Worm (Caenorhabditis elegans) whole organism, L3 larva: ENCODE data around the gene F07C6.4.

Experiments
- R02D3.7 ChIP-seq: fragments of 150-350 bp; optimal IDR thresholded peaks from 2 replicates; lab custom pipeline; 2014; ENCODE audit warnings: missing biosample characterization, missing genetic modification characterization
- ceh-28 ChIP-seq: fragments of 150-350 bp; optimal IDR thresholded peaks from 2 replicates; lab custom pipeline; 2014; ENCODE audit warnings: missing biosample characterization, missing genetic modification reagents, missing genetic modification characterization
- egl-27 ChIP-seq: sonication (generic microtip); optimal IDR thresholded peaks from 4 replicates; lab custom pipeline; 2017; ENCODE audit warnings: missing biosample characterization, missing genetic modification reagents, missing genetic modification characterization
- fkh-10 ChIP-seq: sonication (generic microtip); optimal IDR thresholded peaks from 2 replicates; lab custom pipeline; 2017; ENCODE audit warnings: missing biosample characterization, missing genetic modification reagents, missing genetic modification characterization
- lin-15B ChIP-seq: fragments of 150-350 bp; optimal IDR thresholded peaks from 2 replicates; lab custom pipeline; 2014; ENCODE audit warnings: missing biosample characterization, missing genetic modification characterization
- lin-39 ChIP-seq: fragments of 150-350 bp; optimal IDR thresholded peaks from 2 replicates; lab custom pipeline; 2018; ENCODE audit warnings: missing biosample characterization, missing genetic modification reagents, missing genetic modification characterization
- nhr-11 ChIP-seq: fragments of 150-350 bp; optimal IDR thresholded peaks from 2 replicates; lab custom pipeline; 2014; ENCODE audit warnings: missing biosample characterization, missing genetic modification characterization
- nhr-12 ChIP-seq: fragments of 150-350 bp; optimal IDR thresholded peaks from 2 replicates; lab custom pipeline; 2014; ENCODE audit warnings: missing biosample characterization, missing genetic modification characterization
- nhr-237 ChIP-seq: fragments of 150-350 bp; optimal IDR thresholded peaks from 2 replicates; lab custom pipeline; 2014; ENCODE audit warnings: missing biosample characterization, missing genetic modification characterization
- pqm-1 ChIP-seq: fragments of 150-350 bp; optimal IDR thresholded peaks from 2 replicates; lab custom pipeline; 2017; ENCODE audit warnings: missing biosample characterization, missing genetic modification characterization, inconsistent platforms

DNA sequence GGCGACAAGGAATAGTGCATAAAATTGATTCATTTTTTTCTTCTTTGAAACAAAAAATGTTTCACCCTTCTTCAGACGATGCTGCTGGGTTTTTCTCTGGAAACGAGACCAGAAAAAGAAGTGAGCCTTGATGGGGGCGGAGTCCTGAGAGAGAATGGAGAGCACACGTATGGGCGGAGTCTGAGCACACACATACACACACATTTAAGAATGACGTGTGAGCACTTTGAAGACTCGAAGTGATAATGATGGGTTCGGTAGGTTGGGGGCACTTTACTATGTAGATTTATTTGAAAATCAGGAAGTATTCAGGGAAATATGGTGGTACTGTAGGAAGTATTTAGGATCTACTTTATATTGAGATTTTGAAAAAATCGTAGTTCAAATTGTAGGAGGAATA is 48.3 kb upstream of the F07C6.4 start, which contains the start of gene flp-9:
- TF ChIP-seq nhr-11 (no peak), nhr-237 (tag; lab: Kevin White, UChicago) (no peak), pqm-1 (no peak), R02D3.7 (tag; lab: Kevin White, UChicago) (no peak), egl-27 (tag; lab: Kevin White, UChicago) (no peak), fkh-10 (GFP tag; lab: Kevin White, UChicago) (no peak), lin-15B (tag; lab: Kevin White, UChicago) (no peak), lin-39 (no peak), ceh-28 (tag; lab: Kevin White, UChicago) (no peak), nhr-12 (tag; lab: Kevin White, UChicago) (no peak)
